Fruit fly (Drosophila melanogaster) whole organism, adult: ENCODE results near the gene PIG-C.

Source experiments
- CG11617 ChIP-seq: fragments of 200-800 bp; sonication (Bioruptor generic); optimal IDR thresholded peaks from 2 replicates; lab custom pipeline; 2017; ENCODE audit warnings: mild to moderate bottlenecking, missing biosample characterization, missing genetic modification reagents, missing genetic modification characterization
- CG12768 ChIP-seq: fragments of 200-800 bp; sonication (Bioruptor generic); optimal IDR thresholded peaks from 2 replicates; lab custom pipeline; 2017; ENCODE audit warnings: missing biosample characterization, missing genetic modification characterization, mild to moderate bottlenecking, moderate library complexity, missing genetic modification reagents
- CG14711 ChIP-seq: fragments of 200-800 bp; sonication (Bioruptor generic); optimal IDR thresholded peaks from 2 replicates; lab custom pipeline; 2018; ENCODE audit warnings: missing biosample characterization, mild to moderate bottlenecking, missing genetic modification characterization, moderate library complexity
- CG1620 ChIP-seq: fragments of 200-800 bp; sonication (Bioruptor generic); optimal IDR thresholded peaks from 2 replicates; lab custom pipeline; 2016; ENCODE audit warnings: missing biosample characterization, missing genetic modification characterization
- CG33017 ChIP-seq: fragments of 200-800 bp; sonication (Bioruptor generic); optimal IDR thresholded peaks from 2 replicates; lab custom pipeline; 2018; ENCODE audit warnings: missing biosample characterization, mild to moderate bottlenecking, missing genetic modification characterization, moderate library complexity
- CG5204 ChIP-seq: fragments of 200-800 bp; sonication (Bioruptor generic); optimal IDR thresholded peaks from 2 replicates; lab custom pipeline; 2016; ENCODE audit warnings: missing biosample characterization, missing genetic modification characterization
- CG7045 ChIP-seq: fragments of 200-800 bp; sonication (Bioruptor generic); optimal IDR thresholded peaks from 2 replicates; lab custom pipeline; 2017; ENCODE audit warnings: missing biosample characterization, mild to moderate bottlenecking, missing genetic modification characterization
- CG7101 ChIP-seq: fragments of 200-800 bp; sonication (Bioruptor generic); optimal IDR thresholded peaks from 2 replicates; lab custom pipeline; 2018; ENCODE audit warnings: missing biosample characterization, mild to moderate bottlenecking, missing genetic modification characterization, moderate library complexity
- Clk ChIP-seq: fragments of 200-800 bp; sonication (Bioruptor generic); optimal IDR thresholded peaks from 2 replicates; lab custom pipeline; 2017; ENCODE audit warnings: missing biosample characterization, missing genetic modification characterization
- Crg-1 ChIP-seq: fragments of 200-800 bp; sonication (Bioruptor generic); optimal IDR thresholded peaks from 2 replicates; lab custom pipeline; 2016; ENCODE audit warnings: missing biosample characterization, missing genetic modification characterization
- Hr96 ChIP-seq: fragments of 200-800 bp; sonication (Bioruptor generic); optimal IDR thresholded peaks from 2 replicates; lab custom pipeline; 2016; ENCODE audit warnings: missing biosample characterization, missing genetic modification characterization
- Mnt ChIP-seq: fragments of 200-800 bp; sonication (Bioruptor generic); optimal IDR thresholded peaks from 2 replicates; lab custom pipeline; 2016; ENCODE audit warnings: missing biosample characterization, mild to moderate bottlenecking, missing genetic modification characterization
- bab1 ChIP-seq: fragments of 200-800 bp; sonication (Bioruptor generic); optimal IDR thresholded peaks from 3 replicates; lab custom pipeline; 2019; ENCODE audit warnings: missing biosample characterization, mild to moderate bottlenecking, missing genetic modification characterization, moderate library complexity
- cic ChIP-seq: fragments of 200-800 bp; sonication (Bioruptor generic); optimal IDR thresholded peaks from 2 replicates; lab custom pipeline; 2017; ENCODE audit warnings: missing biosample characterization, mild to moderate bottlenecking, missing genetic modification characterization, moderate library complexity
- cnc ChIP-seq, 2 experiments: fragments of >200 bp; optimal IDR thresholded peaks; 2 replicates each; lab custom pipeline; 2017
- kay ChIP-seq: fragments of 200-800 bp; sonication (Bioruptor generic); peaks from one replicate; lab custom pipeline; 2016; ENCODE audit warnings: missing biosample characterization, missing genetic modification characterization, borderline replicate concordance
- ovo ChIP-seq: fragments of 200-800 bp; sonication (Bioruptor generic); optimal IDR thresholded peaks from 2 replicates; lab custom pipeline; 2016; ENCODE audit warnings: missing biosample characterization, missing genetic modification characterization
- pad ChIP-seq: fragments of 200-800 bp; sonication (Bioruptor generic); optimal IDR thresholded peaks from 3 replicates; lab custom pipeline; 2017; ENCODE audit warnings: missing biosample characterization, missing genetic modification characterization, mild to moderate bottlenecking, moderate library complexity, missing genetic modification reagents
- tj ChIP-seq: fragments of 200-800 bp; sonication (Bioruptor generic); optimal IDR thresholded peaks from 3 replicates; lab custom pipeline; 2017; ENCODE audit warnings: missing biosample characterization, mild to moderate bottlenecking, missing genetic modification characterization, moderate library complexity
- toe ChIP-seq: fragments of 200-800 bp; sonication (Bioruptor generic); optimal IDR thresholded peaks from 2 replicates; lab custom pipeline; 2016; ENCODE audit warnings: missing biosample characterization, missing genetic modification characterization

PIG-C gene

dm6 chr3L:3337345-3337928 lies 18.4 kb upstream of the PIG-C start:
- TF ChIP-seq CG14711, result no peak
- no peak for TF ChIP-seq cic (GFP tag; lab: Kevin White, UChicago)
- TF ChIP-seq tj (GFP tag; lab: Kevin White, UChicago), result no peak
- TF ChIP-seq CG33017, result no peak
- no peak for TF ChIP-seq CG5204 (GFP tag; lab: Kevin White, UChicago)
- TF ChIP-seq CG7045, result no peak
- no peak for TF ChIP-seq toe (GFP tag; lab: Kevin White, UChicago)
- TF ChIP-seq Clk (GFP tag; lab: Kevin White, UChicago), result no peak
- TF ChIP-seq CG12768 (GFP tag; lab: Kevin White, UChicago), result no peak
- no peak for TF ChIP-seq CG7101 (tag; lab: Kevin White, UChicago)
- no peak for TF ChIP-seq pad (GFP tag; lab: Kevin White, UChicago)
- TF ChIP-seq Hr96 (GFP tag; lab: Kevin White, UChicago), result no peak
- TF ChIP-seq CG11617, result no peak
- TF ChIP-seq CG1620 (GFP tag; lab: Kevin White, UChicago), result no peak

- TF ChIP-seq Clk (GFP tag; lab: Kevin White, UChicago) (no peak), CG33017 (peak; percentile 49), Crg-1 (no peak), CG7045 (no peak), kay (no peak), tj (GFP tag; lab: Kevin White, UChicago) (peak; percentile 65), Mnt (peak; percentile 61), CG14711 (peak; percentile 17), CG7101 (tag; lab: Kevin White, UChicago) (peak; percentile 29), CG1620 (GFP tag; lab: Kevin White, UChicago) (peak; percentile 3), cic (GFP tag; lab: Kevin White, UChicago) (peak; percentile 42), ovo (GFP tag; lab: Kevin White, UChicago) (peak; percentile 31), bab1 (peak; percentile 68), pad (GFP tag; lab: Kevin White, UChicago) (peak; percentile 3), Hr96 (GFP tag; lab: Kevin White, UChicago) (no peak), cnc (optimal IDR thresholded peaks at IDR 0.05; lab: Kevin White, UChicago) (no peak), CG5204 (GFP tag; lab: Kevin White, UChicago) (no peak), CG12768 (GFP tag; lab: Kevin White, UChicago) (peak; percentile 58), toe (GFP tag; lab: Kevin White, UChicago) (no peak)
Observed at dm6 chr3L:3336368-3337164, 17.5 kb upstream of the PIG-C start, which contains the start of the genes Drsl6 and kst. Drsl6 (minus strand) TSS chr3L:3336418. kst (plus strand) TSS chr3L:3336860.

dm6 chr3L:3335688-3336087 lies 16.7 kb upstream of the PIG-C start, which contains the start of gene Drsl1:
Drsl1 (minus strand) TSS chr3L:3335788.
- TF ChIP-seq kay, result no peak

dm6 chr3L:3334784-3335183 lies 15.8 kb upstream of the PIG-C start, which contains the start of gene CG14969:
CG14969 (minus strand) TSS chr3L:3334978.
- peak; percentile 80 for TF ChIP-seq bab1
- no peak for TF ChIP-seq CG14711

dm6 chr3L:3329763-3330162 lies 10.7 kb upstream of the PIG-C start, which contains the start of gene CG14961:
CG14961 (plus strand) TSS chr3L:3330063.
- no peak for TF ChIP-seq CG11617
- no peak for TF ChIP-seq toe (GFP tag; lab: Kevin White, UChicago)
- TF ChIP-seq Hr96 (GFP tag; lab: Kevin White, UChicago), result no peak
- TF ChIP-seq Clk (GFP tag; lab: Kevin White, UChicago), result no peak
- TF ChIP-seq CG1620 (GFP tag; lab: Kevin White, UChicago), result no peak
- no peak for TF ChIP-seq cnc (optimal IDR thresholded peaks at IDR 0.05; lab: Kevin White, UChicago)
- no peak for TF ChIP-seq bab1
- TF ChIP-seq kay, result no peak
- TF ChIP-seq cic (GFP tag; lab: Kevin White, UChicago), result no peak

- no peak for TF ChIP-seq CG7045
- no peak for TF ChIP-seq Mnt
- no peak for TF ChIP-seq kay
- no peak for TF ChIP-seq Hr96 (GFP tag; lab: Kevin White, UChicago)
- no peak for TF ChIP-seq CG14711
- TF ChIP-seq Clk (GFP tag; lab: Kevin White, UChicago), result no peak
- TF ChIP-seq bab1, result no peak
- TF ChIP-seq CG1620 (GFP tag; lab: Kevin White, UChicago), result no peak
- TF ChIP-seq CG33017, result no peak
- TF ChIP-seq tj (GFP tag; lab: Kevin White, UChicago), result no peak
- TF ChIP-seq ovo (GFP tag; lab: Kevin White, UChicago), result no peak
- no peak for TF ChIP-seq CG11617
Observed at dm6 chr3L:3328771-3329170, 9.7 kb upstream of the PIG-C start, which contains the start of gene Strip. Strip (minus strand) TSS chr3L:3328871.
